Worm (Caenorhabditis elegans) whole organism, early embryonic: Measurements from ENCODE around the gene ZC504.1.

ENCODE experiments used
- F13C5.2 ChIP-seq: sonication (generic microtip); optimal IDR thresholded peaks from 2 replicates; lab custom pipeline; 2017; ENCODE audit warnings: mild to moderate bottlenecking, missing genetic modification characterization, inconsistent platforms, missing compliant biosample characterization
- ama-1 ChIP-seq: fragments of 150-350 bp; optimal IDR thresholded peaks from 2 replicates; lab custom pipeline; 2014
- ceh-13 ChIP-seq: fragments of 200-800 bp; sonication (Bioruptor generic); optimal IDR thresholded peaks from 2 replicates; lab custom pipeline; 2018; ENCODE audit warnings: mild to moderate bottlenecking, missing genetic modification characterization, missing compliant biosample characterization
- flt-1 ChIP-seq: fragments of 200-800 bp; sonication (Bioruptor generic); IDR thresholded peaks from 2 replicates; pipeline ENCODE4 v1.3.6; 2022; ENCODE audit warnings: missing genetic modification characterization, missing compliant biosample characterization
- pes-1 ChIP-seq: fragments of 200-800 bp; sonication (Bioruptor generic); IDR thresholded peaks from 2 replicates; pipeline ENCODE4 v1.3.6; 2022; ENCODE audit warnings: missing genetic modification reagents, missing genetic modification characterization, missing compliant biosample characterization
- scrt-1 ChIP-seq: fragments of 200-800 bp; sonication (Bioruptor generic); IDR thresholded peaks from 2 replicates; pipeline ENCODE4 v1.3.6; 2022; ENCODE audit warnings: missing genetic modification characterization, missing compliant biosample characterization
- tra-4 ChIP-seq: sonication (generic microtip); optimal IDR thresholded peaks from 2 replicates; lab custom pipeline; 2017; ENCODE audit warnings: missing genetic modification characterization, missing compliant biosample characterization

DNA sequence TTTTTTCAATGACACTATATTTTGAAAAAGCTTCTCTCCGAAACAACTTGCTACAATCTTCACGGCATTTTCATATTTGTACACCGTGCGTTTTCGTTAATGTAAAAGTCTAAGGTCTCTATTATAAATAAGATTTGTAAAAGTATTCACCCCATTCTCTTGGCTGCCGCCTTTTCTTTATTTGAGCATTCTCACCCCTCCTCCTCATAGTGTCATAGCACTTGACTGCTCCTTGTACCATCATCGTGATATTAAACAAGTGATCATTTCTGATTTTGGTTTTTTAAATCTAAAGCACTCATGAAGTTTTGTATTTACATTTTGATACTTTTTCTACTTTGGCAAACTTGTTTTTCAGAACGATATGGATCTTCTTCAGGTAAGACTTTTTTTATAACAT is at the start of gene ZC504.1:
- TF ChIP-seq ama-1 (lab: Kevin White, UChicago) (no peak), scrt-1 (GFP tag; lab: Robert Waterston, UW) (no peak), F13C5.2 (tag; lab: Kevin White, UChicago) (no peak), pes-1 (GFP tag; lab: Robert Waterston, UW) (no peak), flt-1 (GFP tag; lab: Robert Waterston, UW) (no peak), ceh-13 (GFP tag; lab: Kevin White, UChicago) (no peak), tra-4 (tag; lab: Kevin White, UChicago) (no peak)
